Worm (Caenorhabditis elegans): ENCODE results near the gene npp-26.

Gene npp-26

ce11 chrIV:4809397-4809796 lies 44.9 kb downstream of the npp-26 start, which contains the start of gene ubxn-6:
ubxn-6 (minus strand) TSS chrIV:4809497.
- TF ChIP-seq lin-29 (GFP tag; IDR thresholded peaks at IDR 0.05): no peak
- TF ChIP-seq ceh-82 (tag; optimal IDR thresholded peaks at IDR 0.05): no peak
- no peak for TF ChIP-seq hlh-11 (tag; optimal IDR thresholded peaks at IDR 0.05)
- no peak for TF ChIP-seq ceh-32 (tag; optimal IDR thresholded peaks at IDR 0.05; ENCODE audit: poor library complexity)
- TF ChIP-seq ZK337.2 (GFP tag; IDR thresholded peaks at IDR 0.05): no peak
- TF ChIP-seq mes-2 (tag; optimal IDR thresholded peaks at IDR 0.05; ENCODE audit: poor library complexity, severe bottlenecking): no peak

DNA sequence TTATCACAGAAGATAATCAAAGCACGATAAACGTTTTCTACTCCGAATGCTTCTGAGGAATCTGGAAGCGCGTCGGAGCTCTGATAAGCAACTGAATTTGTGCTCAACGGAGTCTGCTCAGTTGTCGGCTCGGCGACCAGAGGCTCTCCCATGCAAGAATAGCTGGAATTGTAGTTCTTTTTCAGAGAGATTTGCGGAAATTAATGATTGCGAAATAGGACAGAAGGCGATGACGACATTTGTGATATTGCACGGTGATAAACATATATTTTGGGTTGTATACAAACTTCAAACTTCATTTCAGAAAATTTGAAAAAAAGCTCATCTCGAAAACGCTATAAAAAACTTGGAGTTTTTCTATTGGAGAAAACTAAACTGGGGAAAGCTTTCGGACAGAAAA lies 45.3 kb downstream of the npp-26 start, which contains the start of gene H06H21.37:
Gene H06H21.37 (minus strand): TSS at position 162 of the 400 bp plus-strand sequence.
- TF ChIP-seq ceh-20 (GFP tag; IDR thresholded peaks at IDR 0.05) (no peak), F26F4.8 (GFP tag; conservative IDR thresholded peaks at IDR 0.05) (no peak), F44E2.7 (GFP tag; IDR thresholded peaks at IDR 0.05) (no peak), hif-1 (tag; optimal IDR thresholded peaks at IDR 0.05) (no peak), ztf-11 (tag; optimal IDR thresholded peaks at IDR 0.05) (no peak), egl-27 (tag; optimal IDR thresholded peaks at IDR 0.05) (no peak), F10B5.3 (tag; optimal IDR thresholded peaks at IDR 0.05) (no peak), ztf-7 (tag; optimal IDR thresholded peaks at IDR 0.05) (no peak), mxl-2 (GFP tag; conservative IDR thresholded peaks at IDR 0.05) (no peak), zag-1 (tag; optimal IDR thresholded peaks at IDR 0.05) (no peak), tag-97 (GFP tag; IDR thresholded peaks at IDR 0.05) (no peak), hlh-11 (tag; optimal IDR thresholded peaks at IDR 0.05) (no peak), spr-1 (tag; optimal IDR thresholded peaks at IDR 0.05) (no peak)

- TF ChIP-seq Y5F2A.4 (GFP tag; optimal IDR thresholded peaks at IDR 0.05) (no peak), hlh-11 (tag; optimal IDR thresholded peaks at IDR 0.05) (peak; percentile 29), nhr-28 (tag; optimal IDR thresholded peaks at IDR 0.05) (peak; percentile 51), daf-12 (tag; optimal IDR thresholded peaks at IDR 0.05) (no peak), snpc-4 (tag; optimal IDR thresholded peaks at IDR 0.05) (no peak), zip-11 (GFP tag; IDR thresholded peaks at IDR 0.05) (no peak), dve-1 (tag; optimal IDR thresholded peaks at IDR 0.05; ENCODE audit: insufficient read depth) (peak; percentile 37), nhr-111 (GFP tag; optimal IDR thresholded peaks at IDR 0.05) (no peak), ceh-44 (GFP tag; IDR thresholded peaks at IDR 0.05) (no peak), lsy-2 (tag; optimal IDR thresholded peaks at IDR 0.05) (peak in 1 of 2 experiments; percentile 85), nhr-42 (GFP tag; IDR thresholded peaks at IDR 0.05) (no peak), lin-38 (GFP tag; IDR thresholded peaks at IDR 0.05) (peak; percentile 66), nhr-76 (tag; optimal IDR thresholded peaks at IDR 0.05) (no peak), mdl-1 (tag; optimal IDR thresholded peaks at IDR 0.05) (no peak), duxl-1 (tag; optimal IDR thresholded peaks at IDR 0.05; ENCODE audit: poor library complexity) (no peak), skn-1 (tag; optimal IDR thresholded peaks at IDR 0.05) (no peak), daf-8 (GFP tag; IDR thresholded peaks at IDR 0.05) (no peak), pqm-1 (tag; optimal IDR thresholded peaks at IDR 0.05) (no peak), fos-1 (tag; optimal IDR thresholded peaks at IDR 0.05) (no peak), F10B5.3 (tag; optimal IDR thresholded peaks at IDR 0.05) (no peak), T26A8.4 (GFP tag; IDR thresholded peaks at IDR 0.05) (no peak), hlh-30 (tag; optimal IDR thresholded peaks at IDR 0.05; ENCODE audit: insufficient read depth) (peak; percentile 26), F37D6.2 (tag; optimal IDR thresholded peaks at IDR 0.05) (no peak), ZK546.5 (tag; optimal IDR thresholded peaks at IDR 0.05) (no peak), lin-1 (GFP tag; IDR thresholded peaks at IDR 0.05) (no peak), ztf-11 (tag; optimal IDR thresholded peaks at IDR 0.05) (no peak), set-16 (GFP tag; IDR thresholded peaks at IDR 0.05) (no peak), mes-2 (tag; optimal IDR thresholded peaks at IDR 0.05; ENCODE audit: poor library complexity, severe bottlenecking) (peak; percentile 87), D1046.2 (GFP tag; IDR thresholded peaks at IDR 0.05) (no peak), rbr-2 (tag; optimal IDR thresholded peaks at IDR 0.05) (peak; percentile 24), nhr-237 (tag; optimal IDR thresholded peaks at IDR 0.05) (no peak), nhr-6 (tag; optimal IDR thresholded peaks at IDR 0.05) (peak; percentile 45), R02D3.7 (tag; optimal IDR thresholded peaks at IDR 0.05) (no peak), aly-2 (tag; optimal IDR thresholded peaks at IDR 0.05) (no peak)
Measured at ce11 chrIV:4810377-4810984, 46.0 kb downstream of the npp-26 start, which contains the start of gene eif-1.A. eif-1.A (plus strand) TSS chrIV:4810934.
